Fruit fly (Drosophila melanogaster) whole organism, embryonic: ENCODE results near the gene CG2129.

Source experiments
- Atf6 ChIP-seq: fragments of 200-800 bp; sonication (Bioruptor generic); IDR thresholded peaks from 2 replicates; pipeline ENCODE4 v1.3.6; 2022; ENCODE audit warnings: missing biosample characterization, missing genetic modification characterization
- BEAF-32 ChIP-seq: fragments of 200-800 bp; sonication (Bioruptor generic); optimal IDR thresholded peaks from 3 replicates; lab custom pipeline; 2017; ENCODE audit warnings: missing biosample characterization, missing genetic modification characterization, mild to moderate bottlenecking, moderate library complexity, missing genetic modification reagents
- CG10267 ChIP-seq: fragments of 200-800 bp; sonication (Bioruptor generic); optimal IDR thresholded peaks from 2 replicates; lab custom pipeline; 2018; ENCODE audit warnings: missing biosample characterization, mild to moderate bottlenecking, missing genetic modification characterization, moderate library complexity
- CG10431 ChIP-seq: fragments of 200-800 bp; sonication (Bioruptor generic); optimal IDR thresholded peaks from 3 replicates; lab custom pipeline; 2018; ENCODE audit warnings: missing biosample characterization, mild to moderate bottlenecking, missing genetic modification characterization
- CG1233 ChIP-seq: fragments of 200-800 bp; sonication (Bioruptor generic); optimal IDR thresholded peaks from 4 replicates; lab custom pipeline; 2018; ENCODE audit warnings: missing biosample characterization, mild to moderate bottlenecking, missing genetic modification characterization
- CG13287 ChIP-seq: fragments of 200-800 bp; sonication (Bioruptor generic); IDR thresholded peaks from 2 replicates; pipeline ENCODE4 v1.3.6; 2022; ENCODE audit warnings: missing biosample characterization, missing genetic modification characterization; ENCODE audit not compliant: partially characterized antibody
- CG14710 ChIP-seq: fragments of 200-800 bp; sonication (Bioruptor generic); optimal IDR thresholded peaks from 3 replicates; lab custom pipeline; 2019; ENCODE audit warnings: missing biosample characterization, mild to moderate bottlenecking, missing genetic modification characterization, moderate library complexity
- CG15696 ChIP-seq: fragments of 200-800 bp; sonication (Bioruptor generic); optimal IDR thresholded peaks from 2 replicates; lab custom pipeline; 2019; ENCODE audit warnings: missing biosample characterization, mild to moderate bottlenecking, missing genetic modification characterization, moderate library complexity
- CG17385 ChIP-seq: fragments of 200-800 bp; sonication (Bioruptor generic); optimal IDR thresholded peaks from 3 replicates; lab custom pipeline; 2018; ENCODE audit warnings: missing biosample characterization, mild to moderate bottlenecking, missing genetic modification characterization
- CG2116 ChIP-seq: fragments of 200-800 bp; sonication (Bioruptor generic); optimal IDR thresholded peaks from 3 replicates; lab custom pipeline; 2018; ENCODE audit warnings: missing biosample characterization, mild to moderate bottlenecking, missing genetic modification characterization
- CG34376 ChIP-seq: fragments of 200-800 bp; sonication (Bioruptor generic); optimal IDR thresholded peaks from 2 replicates; lab custom pipeline; 2018; ENCODE audit warnings: missing biosample characterization, mild to moderate bottlenecking, missing genetic modification characterization
- CG4424 ChIP-seq: fragments of 200-800 bp; sonication (Bioruptor generic); optimal IDR thresholded peaks from 3 replicates; lab custom pipeline; 2016; ENCODE audit warnings: missing biosample characterization, missing genetic modification characterization
- CG4820 ChIP-seq: fragments of 200-800 bp; sonication (Bioruptor generic); optimal IDR thresholded peaks from 3 replicates; lab custom pipeline; 2016; ENCODE audit warnings: missing biosample characterization, missing genetic modification characterization
- CG8944 ChIP-seq: fragments of 200-800 bp; sonication (Bioruptor generic); optimal IDR thresholded peaks from 3 replicates; lab custom pipeline; 2016; ENCODE audit warnings: missing biosample characterization, missing genetic modification characterization
- CG9797 ChIP-seq: fragments of 200-800 bp; sonication (Bioruptor generic); optimal IDR thresholded peaks from 3 replicates; lab custom pipeline; 2018; ENCODE audit warnings: missing biosample characterization, mild to moderate bottlenecking, missing genetic modification characterization
- CG9876 ChIP-seq: fragments of 200-800 bp; sonication (Bioruptor generic); optimal IDR thresholded peaks from 2 replicates; lab custom pipeline; 2016; ENCODE audit warnings: missing biosample characterization, missing genetic modification characterization
- CkIIα-i1 ChIP-seq: fragments of 200-800 bp; sonication (Bioruptor generic); IDR thresholded peaks from 2 replicates; pipeline ENCODE4 v1.3.6; 2022; ENCODE audit warnings: missing biosample characterization, missing genetic modification characterization
- D ChIP-seq, 2 experiments: fragments of 200-800 bp in 1 of 2; fragments of >200 bp in 1 of 2; sonication (Bioruptor generic) in 1 of 2; optimal IDR thresholded peaks; 2 replicates in 1 of 2; 3 replicates in 1 of 2; lab custom pipeline; 2017; ENCODE audit warnings: mild to moderate bottlenecking in 1 of 2, missing biosample characterization in 1 of 2, missing genetic modification characterization in 1 of 2, missing genetic modification reagents in 1 of 2
- Dll ChIP-seq: fragments of 200-800 bp; sonication (Bioruptor generic); IDR thresholded peaks from 4 replicates; pipeline ENCODE4 v1.3.6; 2022; ENCODE audit warnings: missing biosample characterization, missing genetic modification characterization; ENCODE audit not compliant: partially characterized antibody
- Dp ChIP-seq: fragments of 200-800 bp; sonication (Bioruptor generic); optimal IDR thresholded peaks from 2 replicates; lab custom pipeline; 2018; ENCODE audit warnings: missing biosample characterization, mild to moderate bottlenecking, missing genetic modification characterization, moderate library complexity
- E2f2 ChIP-seq: fragments of 200-800 bp; sonication (Bioruptor generic); IDR thresholded peaks from 2 replicates; pipeline ENCODE4 v1.3.6; 2022; ENCODE audit warnings: missing biosample characterization, missing genetic modification characterization
- Hr78 ChIP-seq, 2 experiments: fragments of 200-800 bp in 1 of 2; fragments of >200 bp in 1 of 2; sonication (Bioruptor generic) in 1 of 2; optimal IDR thresholded peaks; 2 replicates each; lab custom pipeline; 2017 to 2019; ENCODE audit warnings: missing biosample characterization in 2 of 2, missing genetic modification characterization in 2 of 2, mild to moderate bottlenecking in 1 of 2, moderate library complexity in 1 of 2
- MBD-R2 ChIP-seq: fragments of 200-800 bp; sonication (Bioruptor generic); IDR thresholded peaks from 2 replicates; pipeline ENCODE4 v1.3.6; 2022; ENCODE audit warnings: missing biosample characterization, missing genetic modification characterization
- MESR4 ChIP-seq: fragments of 200-800 bp; sonication (Bioruptor generic); optimal IDR thresholded peaks from 2 replicates; lab custom pipeline; 2018; ENCODE audit warnings: missing biosample characterization, mild to moderate bottlenecking, missing genetic modification characterization, moderate library complexity
- Max ChIP-seq: fragments of 200-800 bp; sonication (Bioruptor generic); optimal IDR thresholded peaks from 2 replicates; lab custom pipeline; 2016; ENCODE audit warnings: missing biosample characterization, mild to moderate bottlenecking, missing genetic modification characterization
- Med ChIP-seq: fragments of 200-800 bp; sonication (Bioruptor generic); peaks from one replicate; lab custom pipeline; 2016; ENCODE audit warnings: missing biosample characterization, missing genetic modification characterization, mild to moderate bottlenecking, inconsistent platforms, moderate library complexity
- Myb ChIP-seq: fragments of 200-800 bp; sonication (Bioruptor generic); optimal IDR thresholded peaks from 2 replicates; lab custom pipeline; 2016; ENCODE audit warnings: missing biosample characterization, missing genetic modification characterization
- NC2α ChIP-seq: fragments of 200-800 bp; sonication (Bioruptor generic); optimal IDR thresholded peaks from 2 replicates; lab custom pipeline; 2016; ENCODE audit warnings: missing biosample characterization, missing genetic modification characterization
- NfI ChIP-seq: fragments of 200-800 bp; sonication (Bioruptor generic); optimal IDR thresholded peaks from 3 replicates; lab custom pipeline; 2018; ENCODE audit warnings: missing biosample characterization, mild to moderate bottlenecking, missing genetic modification characterization, moderate library complexity
- Opbp ChIP-seq: fragments of 200-800 bp; sonication (Bioruptor generic); IDR thresholded peaks from 3 replicates; pipeline ENCODE4 v1.3.6; 2022; ENCODE audit warnings: missing biosample characterization, missing genetic modification characterization; ENCODE audit not compliant: partially characterized antibody
- Sin3A ChIP-seq: fragments of >200 bp; optimal IDR thresholded peaks from 2 replicates; lab custom pipeline; 2018
- cwo ChIP-seq: fragments of 200-800 bp; sonication (Bioruptor generic); optimal IDR thresholded peaks from 3 replicates; lab custom pipeline; 2017; ENCODE audit warnings: missing biosample characterization, missing genetic modification characterization, mild to moderate bottlenecking, moderate library complexity, missing genetic modification reagents
- danr ChIP-seq: fragments of 200-800 bp; sonication (Bioruptor generic); IDR thresholded peaks from 2 replicates; pipeline ENCODE4 v1.3.6; 2022; ENCODE audit warnings: missing biosample characterization, missing genetic modification characterization
- dm ChIP-seq: fragments of 200-800 bp; sonication (Bioruptor generic); optimal IDR thresholded peaks from 3 replicates; lab custom pipeline; 2016; ENCODE audit warnings: missing biosample characterization, missing genetic modification characterization
- gfzf ChIP-seq: fragments of 200-800 bp; sonication (Bioruptor generic); optimal IDR thresholded peaks from 2 replicates; lab custom pipeline; 2016; ENCODE audit warnings: missing biosample characterization, mild to moderate bottlenecking, missing genetic modification characterization, moderate library complexity
- her ChIP-seq: fragments of 200-800 bp; sonication (Bioruptor generic); optimal IDR thresholded peaks from 2 replicates; lab custom pipeline; 2016; ENCODE audit warnings: missing biosample characterization, missing genetic modification characterization
- hth ChIP-seq: fragments of >200 bp; optimal IDR thresholded peaks from 2 replicates; lab custom pipeline; 2017; ENCODE audit warnings: inconsistent platforms
- pros ChIP-seq: fragments of 200-800 bp; sonication (Bioruptor generic); optimal IDR thresholded peaks from 3 replicates; lab custom pipeline; 2019; ENCODE audit warnings: missing biosample characterization, mild to moderate bottlenecking, missing genetic modification characterization, moderate library complexity
- pzg ChIP-seq: fragments of 200-800 bp; sonication (Bioruptor generic); optimal IDR thresholded peaks from 3 replicates; lab custom pipeline; 2018; ENCODE audit warnings: missing biosample characterization, mild to moderate bottlenecking, missing genetic modification characterization, moderate library complexity
- scrt ChIP-seq: fragments of 200-800 bp; sonication (Bioruptor generic); optimal IDR thresholded peaks from 2 replicates; lab custom pipeline; 2018; ENCODE audit warnings: missing biosample characterization, mild to moderate bottlenecking, missing genetic modification characterization, moderate library complexity
- sr ChIP-seq: fragments of 200-800 bp; sonication (Bioruptor generic); IDR thresholded peaks from 3 replicates; pipeline ENCODE4 v1.3.6; 2022; ENCODE audit warnings: missing biosample characterization, missing genetic modification characterization
- stwl ChIP-seq: fragments of 200-800 bp; sonication (Bioruptor generic); optimal IDR thresholded peaks from 3 replicates; lab custom pipeline; 2018; ENCODE audit warnings: missing biosample characterization, mild to moderate bottlenecking, missing genetic modification characterization, moderate library complexity
- tio ChIP-seq: fragments of 200-800 bp; sonication (Bioruptor generic); optimal IDR thresholded peaks from 2 replicates; lab custom pipeline; 2017; ENCODE audit warnings: missing biosample characterization, missing genetic modification characterization, inconsistent platforms
- toy ChIP-seq: fragments of 200-800 bp; sonication (Bioruptor generic); IDR thresholded peaks from 2 replicates; pipeline ENCODE4 v1.3.6; 2022; ENCODE audit warnings: missing biosample characterization, missing genetic modification characterization
- trem ChIP-seq: fragments of 200-800 bp; optimal IDR thresholded peaks from 3 replicates; lab custom pipeline; 2019; ENCODE audit warnings: missing biosample characterization, mild to moderate bottlenecking, missing genetic modification characterization, moderate library complexity
- unc-4 ChIP-seq: fragments of 200-800 bp; sonication (Bioruptor generic); IDR thresholded peaks from 2 replicates; pipeline ENCODE4 v1.3.6; 2022; ENCODE audit warnings: missing biosample characterization, missing genetic modification characterization; ENCODE audit not compliant: partially characterized antibody
- vvl ChIP-seq: fragments of 200-800 bp; sonication (Bioruptor generic); IDR thresholded peaks from 2 replicates; pipeline ENCODE4 v1.3.6; 2022; ENCODE audit warnings: missing biosample characterization, missing genetic modification characterization
- zfh2 ChIP-seq: fragments of 200-800 bp; sonication (Bioruptor generic); optimal IDR thresholded peaks from 2 replicates; lab custom pipeline; 2016; ENCODE audit warnings: missing biosample characterization, missing genetic modification characterization

The CG2129 gene

DNA sequence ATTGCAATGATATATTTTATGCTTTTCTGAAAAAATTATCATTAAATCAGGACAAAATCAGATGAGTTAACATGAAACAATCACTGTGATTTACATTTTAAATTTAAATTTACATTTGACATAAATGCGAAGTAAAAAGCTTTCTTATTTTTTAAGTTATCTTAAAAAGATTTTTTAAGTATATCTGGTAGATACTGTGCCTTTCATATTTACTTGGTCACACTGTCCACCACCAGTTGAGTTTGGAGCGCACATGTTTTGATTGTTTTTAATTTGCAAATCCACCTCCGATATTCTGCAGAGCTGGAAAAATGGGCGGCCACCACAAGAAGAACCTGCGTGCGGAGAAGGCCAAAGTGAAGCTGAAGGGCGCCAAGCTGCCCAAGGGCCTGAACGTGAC is 28.8 kb upstream of the CG2129 start, which contains the start of gene CG1575 (continued):
- TF ChIP-seq CG8944 (GFP tag; lab: Kevin White, UChicago) (no peak), CG4820 (GFP tag; lab: Kevin White, UChicago) (no peak), Atf6 (no peak), Med (GFP tag; lab: Kevin White, UChicago) (peak; percentile 63), MBD-R2 (GFP tag; lab: Robert Waterston, UW) (peak; percentile 37; the same call in 1 of the 2 replicates)

DNA sequence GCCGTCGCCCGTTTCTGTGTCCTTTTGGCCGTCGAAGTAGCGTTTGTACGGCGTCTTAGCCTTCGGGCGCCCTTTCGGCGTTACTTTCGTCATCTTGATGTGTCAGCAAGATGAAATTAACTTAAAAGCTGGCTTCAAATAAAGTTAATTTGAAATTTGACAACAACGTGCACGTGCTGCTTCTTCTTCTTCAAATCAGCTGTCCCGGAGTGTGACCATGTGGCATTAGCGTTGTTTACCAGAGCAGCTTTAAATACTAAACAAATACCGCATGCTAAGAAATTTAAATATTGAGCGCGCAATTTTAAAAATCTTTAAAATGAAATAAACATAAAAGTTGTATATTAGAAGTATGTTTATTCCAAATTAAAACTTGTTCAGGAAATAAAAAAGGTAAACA is 24.7 kb upstream of the CG2129 start, which contains the start of gene CG2260:
TSS of gene CG2260 (minus strand) at position 209 of the 400 bp plus-strand sequence.
- TF ChIP-seq dm (peak; percentile 82), Dll (GFP tag; lab: Robert Waterston, UW) (0 out of 4 replicates have a peak, but pooled peaks have one; percentile 20), MBD-R2 (GFP tag; lab: Robert Waterston, UW) (peak; percentile 77), Sin3A (lab: Kevin White, UChicago) (peak; percentile 8), her (GFP tag; lab: Kevin White, UChicago) (no peak), D (optimal IDR thresholded peaks at IDR 0.05; lab: Kevin White, UChicago) (no peak), D (GFP tag; optimal IDR thresholded peaks at IDR 0.05; lab: Kevin White, UChicago) (no peak), cwo (peak; percentile 49), NC2α (GFP tag; lab: Kevin White, UChicago) (no peak), Myb (GFP tag; lab: Kevin White, UChicago) (peak; percentile 19), unc-4 (GFP tag; lab: Robert Waterston, UW) (peak; percentile 40), Hr78 (GFP tag; optimal IDR thresholded peaks at IDR 0.05; lab: Kevin White, UChicago) (no peak), vvl (GFP tag; lab: Robert Waterston, UW) (peak; percentile 85), CG34376 (GFP tag; lab: Kevin White, UChicago) (no peak), Max (GFP tag; lab: Kevin White, UChicago) (peak; percentile 57), gfzf (GFP tag; lab: Kevin White, UChicago) (peak; percentile 78), CG9876 (GFP tag; lab: Kevin White, UChicago) (no peak), NfI (GFP tag; lab: Kevin White, UChicago) (no peak), CG10267 (tag; lab: Kevin White, UChicago) (peak; percentile 13), danr (GFP tag; lab: Robert Waterston, UW) (no peak), hth (lab: Kevin White, UChicago) (no peak), pzg (GFP tag; lab: Kevin White, UChicago) (peak; percentile 70), toy (no peak), BEAF-32 (peak; percentile 43), CG13287 (GFP tag; lab: Robert Waterston, UW) (peak; percentile 27; the same call in 1 of the 2 replicates), tio (GFP tag; lab: Kevin White, UChicago) (no peak), pros (GFP tag; lab: Kevin White, UChicago) (no peak), CG17385 (GFP tag; lab: Kevin White, UChicago) (peak; percentile 95), CG15696 (tag; lab: Kevin White, UChicago) (no peak), Opbp (peak; percentile 11; the same call in 1 of the 3 replicates), CG9797 (peak; percentile 74), scrt (GFP tag; lab: Kevin White, UChicago) (peak; percentile 20), sr (GFP tag; lab: Robert Waterston, UW) (no peak), E2f2 (GFP tag; lab: Robert Waterston, UW) (peak; percentile 92), CG14710 (peak; percentile 18), zfh2 (GFP tag; lab: Kevin White, UChicago) (no peak), stwl (tag; lab: Kevin White, UChicago) (peak; percentile 52), CkIIα-i1 (GFP tag; lab: Robert Waterston, UW) (no peak), CG2116 (GFP tag; lab: Kevin White, UChicago) (peak; percentile 68), trem (tag; lab: Kevin White, UChicago) (peak; percentile 12), CG1233 (no peak), Dp (GFP tag; lab: Kevin White, UChicago) (peak; percentile 92), MESR4 (GFP tag; lab: Kevin White, UChicago) (peak; percentile 47), CG10431 (GFP tag; lab: Kevin White, UChicago) (no peak), CG4424 (no peak)
